Worm (Caenorhabditis elegans): ENCODE data around the gene C17H12.11.

Gene C17H12.11

DNA sequence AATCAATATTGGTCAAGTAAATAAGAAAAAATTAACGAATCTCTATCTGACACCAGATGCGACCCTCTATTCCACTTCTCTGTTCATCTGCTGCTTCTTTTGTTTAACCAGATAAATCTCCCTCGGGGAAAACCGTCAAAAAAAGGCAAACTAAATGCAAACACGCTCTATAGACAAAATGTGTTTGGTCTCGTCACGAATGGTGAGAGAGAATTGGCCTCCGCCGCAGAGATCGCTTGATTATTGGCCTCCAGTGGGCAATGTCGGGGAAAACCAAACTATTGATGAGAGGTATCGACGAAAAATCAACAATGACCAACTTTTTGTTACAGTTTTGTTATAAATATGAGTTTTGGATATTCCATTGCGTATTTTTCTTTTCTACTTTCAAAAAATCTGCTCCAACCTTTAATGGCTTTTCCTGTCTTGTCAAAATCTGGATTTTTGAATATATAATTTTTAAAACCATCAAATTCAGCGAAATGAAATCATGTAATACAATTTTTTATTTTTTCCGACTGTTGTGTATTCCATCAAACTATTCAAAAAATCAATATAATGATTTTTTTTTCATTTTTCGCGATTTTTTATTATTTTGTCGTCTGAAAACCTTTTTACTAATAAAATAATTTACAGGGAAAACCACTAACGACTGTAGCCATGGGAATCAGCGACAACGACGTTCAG is 11.6 kb upstream of the C17H12.11 start, which contains the start of the genes C17H12.2 and vha-8 (continued):
- TF ChIP-seq tbx-7 (tag; optimal IDR thresholded peaks at IDR 0.05) (no peak), sox-2 (GFP tag; IDR thresholded peaks at IDR 0.05) (no peak), unc-55 (GFP tag; optimal IDR thresholded peaks at IDR 0.05) (peak; percentile 67), dve-1 (tag; optimal IDR thresholded peaks at IDR 0.05) (peak; percentile 75), K09A11.1 (tag; optimal IDR thresholded peaks at IDR 0.05; ENCODE audit: insufficient read depth) (no peak), nhr-232 (tag; optimal IDR thresholded peaks at IDR 0.05) (no peak), nhr-11 (tag; optimal IDR thresholded peaks at IDR 0.05) (no peak), madf-2 (tag; optimal IDR thresholded peaks at IDR 0.05) (peak; percentile 30), pha-4 (tag; optimal IDR thresholded peaks at IDR 0.05) (no peak), pag-3 (tag; optimal IDR thresholded peaks at IDR 0.05; ENCODE audit: borderline replicate concordance) (no peak), ceh-14 (tag; optimal IDR thresholded peaks at IDR 0.05) (peak; percentile 10), nfya-1 (tag; optimal IDR thresholded peaks at IDR 0.05) (peak; percentile 96), ceh-22 (tag; optimal IDR thresholded peaks at IDR 0.05) (no peak), ceh-9 (tag; optimal IDR thresholded peaks at IDR 0.05) (no peak), ttx-3 (tag; optimal IDR thresholded peaks at IDR 0.05) (no peak), unc-86 (tag; optimal IDR thresholded peaks at IDR 0.05) (no peak), ceh-34 (tag; optimal IDR thresholded peaks at IDR 0.05) (peak; percentile 52), ceh-19 (GFP tag; optimal IDR thresholded peaks at IDR 0.05) (no peak), hlh-15 (tag; optimal IDR thresholded peaks at IDR 0.05) (no peak), ceh-6 (GFP tag; optimal IDR thresholded peaks at IDR 0.05) (no peak), C38D4.7 (GFP tag; optimal IDR thresholded peaks at IDR 0.05) (no peak), unc-42 (tag; optimal IDR thresholded peaks at IDR 0.05) (peak; percentile 77), ceh-31 (tag; optimal IDR thresholded peaks at IDR 0.05) (peak; percentile 85), lin-11 (tag; optimal IDR thresholded peaks at IDR 0.05) (no peak), pat-9 (tag; optimal IDR thresholded peaks at IDR 0.05) (no peak), fkh-6 (tag; optimal IDR thresholded peaks at IDR 0.05) (no peak)

DNA sequence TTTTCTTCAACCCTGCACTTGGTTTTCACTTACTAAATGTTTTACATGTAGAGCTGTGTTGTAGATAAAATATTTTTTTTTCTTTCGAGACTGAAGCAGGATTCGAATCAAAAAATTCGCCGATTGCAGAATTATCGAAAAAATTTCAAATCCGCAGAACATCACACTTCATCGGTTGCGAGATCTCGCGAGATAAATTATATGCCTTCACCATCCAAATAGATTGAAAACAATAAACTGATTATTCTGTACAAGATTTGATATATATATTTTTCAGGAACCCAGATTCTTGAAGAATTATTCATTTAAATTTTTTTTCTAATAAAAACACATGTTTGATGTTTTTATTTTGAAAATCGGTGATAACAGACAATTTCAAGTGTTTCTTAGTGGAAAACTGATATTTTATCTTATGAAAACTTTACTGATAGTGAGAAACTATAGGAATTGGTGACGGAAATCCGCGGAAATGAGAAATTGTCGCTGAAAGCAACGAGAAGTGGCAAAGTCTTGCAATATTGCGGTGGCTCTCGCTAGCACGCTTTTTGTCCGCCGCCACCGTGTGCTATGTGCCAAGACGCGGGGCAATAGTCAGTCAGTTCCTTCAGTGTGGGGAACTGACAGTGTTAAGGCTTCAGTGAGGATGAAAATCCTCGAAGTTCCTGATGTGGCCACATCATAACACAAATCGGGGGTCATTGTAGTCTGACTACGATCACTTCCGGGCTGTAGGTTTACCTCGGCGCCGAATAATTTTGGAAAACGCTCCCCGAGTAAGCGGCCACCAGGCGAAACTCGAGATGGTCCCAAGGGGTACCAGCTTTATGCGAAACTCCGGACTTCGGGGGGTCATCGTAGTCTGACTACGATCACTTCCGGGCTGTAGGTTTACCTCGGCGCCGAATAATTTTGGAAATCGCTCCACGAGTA is 9.5 kb upstream of the C17H12.11 start:
- TF ChIP-seq lin-11 (tag; optimal IDR thresholded peaks at IDR 0.05): no peak
- TF ChIP-seq nhr-232 (tag; optimal IDR thresholded peaks at IDR 0.05): no peak
- TF ChIP-seq hlh-15 (tag; optimal IDR thresholded peaks at IDR 0.05): no peak
- TF ChIP-seq tbx-7 (tag; optimal IDR thresholded peaks at IDR 0.05): no peak
- no peak for TF ChIP-seq sdc-2 (tag; optimal IDR thresholded peaks at IDR 0.05)
- no peak for TF ChIP-seq ref-2 (tag; optimal IDR thresholded peaks at IDR 0.05)
- no peak for TF ChIP-seq C08G9.2 (tag; optimal IDR thresholded peaks at IDR 0.05)
- no peak for TF ChIP-seq ceh-22 (tag; optimal IDR thresholded peaks at IDR 0.05)
- TF ChIP-seq elt-4 (tag; optimal IDR thresholded peaks at IDR 0.05): no peak
- TF ChIP-seq zip-5 (tag; optimal IDR thresholded peaks at IDR 0.05): no peak
- no peak for TF ChIP-seq ceh-19 (GFP tag; optimal IDR thresholded peaks at IDR 0.05)
- TF ChIP-seq ceh-6 (GFP tag; optimal IDR thresholded peaks at IDR 0.05): no peak
- no peak for TF ChIP-seq ceh-2 (tag; optimal IDR thresholded peaks at IDR 0.05)
- no peak for TF ChIP-seq odd-2 (tag; optimal IDR thresholded peaks at IDR 0.05)
- TF ChIP-seq gmeb-2 (tag; optimal IDR thresholded peaks at IDR 0.05): no peak
- no peak for TF ChIP-seq hlh-6 (tag; optimal IDR thresholded peaks at IDR 0.05)

ce11 chrIV:6793310-6793966 is 8.7 kb upstream of the C17H12.11 start:
- TF ChIP-seq fkh-6 (tag; optimal IDR thresholded peaks at IDR 0.05) (no peak), zip-5 (tag; optimal IDR thresholded peaks at IDR 0.05) (no peak), ceh-30 (tag; optimal IDR thresholded peaks at IDR 0.05) (no peak), nfya-1 (tag; optimal IDR thresholded peaks at IDR 0.05) (no peak), ceh-45 (GFP tag; IDR thresholded peaks at IDR 0.05) (no peak), ceh-34 (tag; optimal IDR thresholded peaks at IDR 0.05) (no peak), elt-4 (tag; optimal IDR thresholded peaks at IDR 0.05) (no peak), madf-2 (tag; optimal IDR thresholded peaks at IDR 0.05) (no peak), gmeb-2 (tag; optimal IDR thresholded peaks at IDR 0.05) (no peak), odd-2 (tag; optimal IDR thresholded peaks at IDR 0.05) (no peak), eyg-1 (tag; optimal IDR thresholded peaks at IDR 0.05) (no peak), nhr-11 (tag; optimal IDR thresholded peaks at IDR 0.05) (no peak), hlh-6 (tag; optimal IDR thresholded peaks at IDR 0.05) (no peak), ceh-14 (tag; optimal IDR thresholded peaks at IDR 0.05) (no peak), rnt-1 (tag; optimal IDR thresholded peaks at IDR 0.05) (no peak), ceh-6 (GFP tag; optimal IDR thresholded peaks at IDR 0.05) (no peak), tbx-2 (tag; optimal IDR thresholded peaks at IDR 0.05) (no peak), ceh-24 (tag; optimal IDR thresholded peaks at IDR 0.05) (no peak), mec-3 (tag; optimal IDR thresholded peaks at IDR 0.05; ENCODE audit: borderline replicate concordance) (no peak)

All from whole organism, late embryonic.